Worm (Caenorhabditis elegans): ENCODE data around the gene T12A7.10.

DNA sequence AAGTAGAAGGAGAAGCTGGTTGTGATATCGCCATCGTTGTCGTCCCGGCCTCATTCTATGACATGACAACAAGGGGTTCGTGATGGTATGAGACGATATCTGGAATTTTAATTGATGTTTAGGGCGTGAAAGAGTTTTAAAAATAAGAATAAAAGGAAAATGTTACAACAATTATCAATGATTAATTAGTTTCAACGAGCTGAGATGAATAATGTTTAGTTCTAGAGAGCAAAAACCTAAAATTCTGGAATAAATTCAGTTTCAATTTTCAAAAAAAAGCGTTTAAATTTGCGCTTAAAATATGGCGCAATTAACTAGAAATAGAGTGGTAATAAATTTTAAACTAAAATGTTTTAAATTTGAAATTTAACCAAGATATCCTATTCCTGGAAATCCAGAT is 37.6 kb upstream of the T12A7.10 start, which contains the start of gene H01G02.3:
- no peak for TF ChIP-seq flt-1 (GFP tag; IDR thresholded peaks at IDR 0.05)
- TF ChIP-seq ztf-29 (GFP tag; IDR thresholded peaks at IDR 0.05): no peak

Data from whole organism, midembryonic.